Fruit fly (Drosophila melanogaster) whole organism, wandering third instar larva: ENCODE measurements around the gene CG10096.

Experiments used
- Abd-B ChIP-seq: fragments of >200 bp; optimal IDR thresholded peaks from 2 replicates; lab custom pipeline; 2017; ENCODE audit warnings: missing biosample characterization, missing genetic modification characterization
- CG32264 ChIP-seq: fragments of 200-800 bp; sonication (Bioruptor generic); optimal IDR thresholded peaks from 2 replicates; lab custom pipeline; 2016; ENCODE audit warnings: missing biosample characterization, missing genetic modification characterization
- Dif ChIP-seq: fragments of 200-275, 200-300 bp; sonication (Bioruptor generic); optimal IDR thresholded peaks from 2 replicates; lab custom pipeline; 2018; ENCODE audit warnings: missing biosample characterization, missing genetic modification characterization; ENCODE audit not compliant: partially characterized antibody
- Hr78 ChIP-seq: fragments of >200 bp; optimal IDR thresholded peaks from 2 replicates; lab custom pipeline; 2017; ENCODE audit warnings: missing biosample characterization, missing genetic modification characterization
- OdsH ChIP-seq: fragments of 200-800 bp; sonication (Bioruptor generic); optimal IDR thresholded peaks from 2 replicates; lab custom pipeline; 2016; ENCODE audit warnings: missing biosample characterization, mild to moderate bottlenecking, missing genetic modification characterization
- Sp1 ChIP-seq: fragments of 200-800 bp; sonication (Bioruptor generic); optimal IDR thresholded peaks from 3 replicates; lab custom pipeline; 2019; ENCODE audit warnings: missing biosample characterization, mild to moderate bottlenecking, missing genetic modification characterization, moderate library complexity
- dl ChIP-seq, 2 experiments: fragments of 175-275, 200-275 bp in 1 of 2; fragments of 200-275 bp in 1 of 2; sonication (Bioruptor generic); optimal IDR thresholded peaks; lab custom pipeline; 2018; ENCODE audit warnings: mild to moderate bottlenecking in 2 of 2, missing biosample characterization in 2 of 2, missing genetic modification characterization in 2 of 2, moderate library complexity in 2 of 2; ENCODE audit not compliant: partially characterized antibody in 2 of 2, insufficient read depth in 1 of 2
- h ChIP-seq: fragments of 200-800 bp; sonication (Bioruptor generic); optimal IDR thresholded peaks from 3 replicates; lab custom pipeline; 2016; ENCODE audit warnings: missing biosample characterization, mild to moderate bottlenecking, missing genetic modification characterization
- psq ChIP-seq: fragments of 200-800 bp; sonication (Bioruptor generic); optimal IDR thresholded peaks from 3 replicates; lab custom pipeline; 2017; ENCODE audit warnings: missing biosample characterization, mild to moderate bottlenecking, missing genetic modification characterization, moderate library complexity
- usp ChIP-seq: fragments of >200 bp; optimal IDR thresholded peaks from 2 replicates; lab custom pipeline; 2017; ENCODE audit warnings: missing biosample characterization, missing genetic modification characterization

- TF ChIP-seq psq (GFP tag; lab: Kevin White, UChicago) (no peak), dl (GFP tag; optimal IDR thresholded peaks at IDR 0.05; lab: Kevin White, UChicago; ENCODE audit: insufficient read depth in 1 of 2, partially characterized antibody in 2 of 2) (no peak), Abd-B (GFP tag; lab: Kevin White, UChicago) (no peak), usp (GFP tag; lab: Kevin White, UChicago) (no peak), OdsH (GFP tag; lab: Kevin White, UChicago) (no peak), Hr78 (GFP tag; lab: Kevin White, UChicago) (no peak), h (no peak), Sp1 (no peak), Dif (GFP tag; lab: Kevin White, UChicago) (no peak), CG32264 (GFP tag; lab: Kevin White, UChicago) (no peak)
Measured at dm6 chr3R:12423997-12424396, 28.2 kb upstream of the CG10096 start.
